Fruit fly (Drosophila melanogaster) whole organism, embryonic: Measurements from ENCODE around the gene Nxf3.

Experiments
- ATbp ChIP-seq: fragments of 200-800 bp; sonication (Bioruptor generic); optimal IDR thresholded peaks from 2 replicates; lab custom pipeline; 2017; ENCODE audit warnings: missing biosample characterization, mild to moderate bottlenecking, missing genetic modification characterization, missing genetic modification reagents
- Asciz ChIP-seq: fragments of 200-800 bp; sonication (Bioruptor generic); optimal IDR thresholded peaks from 2 replicates; lab custom pipeline; 2017; ENCODE audit warnings: missing biosample characterization, mild to moderate bottlenecking, missing genetic modification characterization, missing genetic modification reagents
- CG10147 ChIP-seq: fragments of 200-800 bp; sonication (Bioruptor generic); optimal IDR thresholded peaks from 2 replicates; lab custom pipeline; 2019; ENCODE audit warnings: missing biosample characterization, mild to moderate bottlenecking, missing genetic modification characterization, moderate library complexity
- CG10431 ChIP-seq: fragments of 200-800 bp; sonication (Bioruptor generic); optimal IDR thresholded peaks from 3 replicates; lab custom pipeline; 2018; ENCODE audit warnings: missing biosample characterization, mild to moderate bottlenecking, missing genetic modification characterization
- CG11247 ChIP-seq: fragments of 200-800 bp; sonication (Bioruptor generic); IDR thresholded peaks from 2 replicates; pipeline ENCODE4 v1.3.6; 2022; ENCODE audit warnings: missing biosample characterization, missing genetic modification characterization
- CG11560 ChIP-seq: fragments of 200-800 bp; sonication (Bioruptor generic); IDR thresholded peaks from 3 replicates; pipeline ENCODE4 v1.3.6; 2022; ENCODE audit warnings: missing biosample characterization, missing genetic modification characterization
- CG11696 ChIP-seq: fragments of 200-800 bp; sonication (Bioruptor generic); IDR thresholded peaks from 2 replicates; pipeline ENCODE4 v1.3.6; 2022; ENCODE audit warnings: missing biosample characterization, missing genetic modification characterization
- CG12104 ChIP-seq: fragments of 200-800 bp; sonication (Bioruptor generic); optimal IDR thresholded peaks from 3 replicates; lab custom pipeline; 2016; ENCODE audit warnings: missing biosample characterization, missing genetic modification characterization
- CG15269 ChIP-seq: fragments of 200-800 bp; sonication (Bioruptor generic); optimal IDR thresholded peaks from 2 replicates; lab custom pipeline; 2018; ENCODE audit warnings: missing biosample characterization, mild to moderate bottlenecking, missing genetic modification characterization, moderate library complexity
- CG17186 ChIP-seq: fragments of 200-800 bp; sonication (Bioruptor generic); optimal IDR thresholded peaks from 3 replicates; lab custom pipeline; 2017; ENCODE audit warnings: missing biosample characterization, missing genetic modification reagents, missing genetic modification characterization
- CG17568 ChIP-seq: fragments of 200-800 bp; sonication (Bioruptor generic); optimal IDR thresholded peaks from 2 replicates; lab custom pipeline; 2018; ENCODE audit warnings: missing biosample characterization, mild to moderate bottlenecking, missing genetic modification characterization, moderate library complexity
- CG1792 ChIP-seq: fragments of 200-800 bp; sonication (Bioruptor generic); optimal IDR thresholded peaks from 2 replicates; lab custom pipeline; 2016; ENCODE audit warnings: missing biosample characterization, missing genetic modification characterization
- CG3065 ChIP-seq: fragments of 200-800 bp; sonication (Bioruptor generic); optimal IDR thresholded peaks from 2 replicates; lab custom pipeline; 2016; ENCODE audit warnings: missing biosample characterization, missing genetic modification characterization
- CG34422 ChIP-seq: fragments of 200-800 bp; sonication (Bioruptor generic); IDR thresholded peaks from 3 replicates; pipeline ENCODE4 v1.3.6; 2022; ENCODE audit warnings: missing biosample characterization, missing genetic modification characterization
- CG3726 ChIP-seq: fragments of 200-800 bp; sonication (Bioruptor generic); IDR thresholded peaks from 3 replicates; pipeline ENCODE4, ENCODE4 v1.3.6; 2022; ENCODE audit warnings: missing biosample characterization, missing genetic modification characterization
- CG4617 ChIP-seq: fragments of 200-800 bp; sonication (Bioruptor generic); optimal IDR thresholded peaks from 3 replicates; lab custom pipeline; 2016; ENCODE audit warnings: missing biosample characterization, missing genetic modification characterization, borderline replicate concordance
- CG5953 ChIP-seq: fragments of 200-800 bp; sonication (Bioruptor generic); IDR thresholded peaks from 2 replicates; pipeline ENCODE4 v1.3.6; 2022; ENCODE audit warnings: missing biosample characterization, missing genetic modification characterization
- CG6854 ChIP-seq: fragments of 200-800 bp; sonication (Bioruptor generic); optimal IDR thresholded peaks from 3 replicates; lab custom pipeline; 2017; ENCODE audit warnings: missing biosample characterization, mild to moderate bottlenecking, missing genetic modification characterization
- CG7556 ChIP-seq: fragments of 200-800 bp; sonication (Bioruptor generic); optimal IDR thresholded peaks from 2 replicates; lab custom pipeline; 2017; ENCODE audit warnings: missing biosample characterization, mild to moderate bottlenecking, missing genetic modification characterization
- CG7987 ChIP-seq: fragments of 200-800 bp; sonication (Bioruptor generic); optimal IDR thresholded peaks from 2 replicates; lab custom pipeline; 2018; ENCODE audit warnings: missing biosample characterization, mild to moderate bottlenecking, missing genetic modification characterization, moderate library complexity
- CG9727 ChIP-seq: fragments of 200-800 bp; sonication (Bioruptor generic); optimal IDR thresholded peaks from 3 replicates; lab custom pipeline; 2017; ENCODE audit warnings: missing biosample characterization, mild to moderate bottlenecking, missing genetic modification characterization
- CHES-1-like ChIP-seq: fragments of 200-800 bp; sonication (Bioruptor generic); optimal IDR thresholded peaks from 2 replicates; lab custom pipeline; 2016; ENCODE audit warnings: missing biosample characterization, missing genetic modification characterization
- Deaf1 ChIP-seq: fragments of 200-800 bp; optimal IDR thresholded peaks from 3 replicates; lab custom pipeline; 2019; ENCODE audit warnings: missing biosample characterization, mild to moderate bottlenecking, missing genetic modification characterization, moderate library complexity
- Doc3 ChIP-seq: fragments of 200-800 bp; sonication (Bioruptor generic); IDR thresholded peaks from 3 replicates; pipeline ENCODE4 v1.3.6; 2022; ENCODE audit warnings: missing biosample characterization, missing genetic modification characterization; ENCODE audit not compliant: partially characterized antibody
- HLH54F ChIP-seq: fragments of 200-800 bp; sonication (Bioruptor generic); optimal IDR thresholded peaks from 3 replicates; lab custom pipeline; 2016; ENCODE audit warnings: missing biosample characterization, missing genetic modification characterization
- Hmr ChIP-seq: fragments of 200-800 bp; sonication (Bioruptor generic); optimal IDR thresholded peaks from 3 replicates; lab custom pipeline; 2017; ENCODE audit warnings: mild to moderate bottlenecking, missing biosample characterization, missing genetic modification reagents, missing genetic modification characterization
- Max ChIP-seq: fragments of 200-800 bp; sonication (Bioruptor generic); optimal IDR thresholded peaks from 2 replicates; lab custom pipeline; 2016; ENCODE audit warnings: missing biosample characterization, mild to moderate bottlenecking, missing genetic modification characterization
- Poxn ChIP-seq: fragments of 200-800 bp; sonication (Bioruptor generic); IDR thresholded peaks from 2 replicates; pipeline ENCODE4 v1.3.6; 2022; ENCODE audit warnings: missing biosample characterization, missing genetic modification characterization
- Xbp1 ChIP-seq: fragments of 200-800 bp; sonication (Bioruptor generic); optimal IDR thresholded peaks from 3 replicates; lab custom pipeline; 2016; ENCODE audit warnings: missing biosample characterization, mild to moderate bottlenecking, missing genetic modification characterization
- ara ChIP-seq: fragments of 200-800 bp; sonication (Bioruptor generic); IDR thresholded peaks from 2 replicates; pipeline ENCODE4 v1.3.6; 2022; ENCODE audit warnings: missing biosample characterization, missing genetic modification characterization
- bowl ChIP-seq: fragments of 200-800 bp; sonication (Bioruptor generic); IDR thresholded peaks from 2 replicates; pipeline ENCODE4 v1.3.6; 2022; ENCODE audit warnings: missing biosample characterization, missing genetic modification characterization
- br ChIP-seq: fragments of >200 bp; optimal IDR thresholded peaks from 2 replicates; lab custom pipeline; 2017
- btn ChIP-seq: fragments of 200-800 bp; sonication (Bioruptor generic); optimal IDR thresholded peaks from 2 replicates; lab custom pipeline; 2016; ENCODE audit warnings: missing biosample characterization, missing genetic modification characterization
- cad ChIP-seq: fragments of >200 bp; optimal IDR thresholded peaks from 2 replicates; lab custom pipeline; 2017; ENCODE audit warnings: missing biosample characterization, missing genetic modification characterization
- cg ChIP-seq: fragments of 200-800 bp; sonication (Bioruptor generic); optimal IDR thresholded peaks from 3 replicates; lab custom pipeline; 2019; ENCODE audit warnings: missing biosample characterization, mild to moderate bottlenecking, missing genetic modification characterization, moderate library complexity
- dpn ChIP-seq, 2 experiments: fragments of 200-800 bp; sonication (Bioruptor generic); optimal IDR thresholded peaks; 3 replicates each; lab custom pipeline; 2016; ENCODE audit warnings: missing biosample characterization in 2 of 2, missing genetic modification characterization in 2 of 2
- fd64A ChIP-seq: fragments of 200-800 bp; sonication (Bioruptor generic); optimal IDR thresholded peaks from 3 replicates; lab custom pipeline; 2018; ENCODE audit warnings: missing biosample characterization, mild to moderate bottlenecking, missing genetic modification characterization
- kah ChIP-seq: fragments of 200-800 bp; sonication (Bioruptor generic); optimal IDR thresholded peaks from 2 replicates; lab custom pipeline; 2018; ENCODE audit warnings: missing biosample characterization, mild to moderate bottlenecking, missing genetic modification characterization
- klu ChIP-seq: fragments of 200-800 bp; sonication (Bioruptor generic); IDR thresholded peaks from 2 replicates; pipeline ENCODE4 v1.3.6; 2022; ENCODE audit warnings: missing biosample characterization, missing genetic modification characterization
- lilli ChIP-seq: fragments of 200-800 bp; sonication (Bioruptor generic); optimal IDR thresholded peaks from 3 replicates; lab custom pipeline; 2016; ENCODE audit warnings: missing biosample characterization, missing genetic modification characterization
- lola ChIP-seq, 3 experiments: fragments of >200 bp in 2 of 3; fragments of 200-800 bp in 1 of 3; sonication (Bioruptor generic) in 1 of 3; optimal IDR thresholded peaks; 2 replicates each; lab custom pipeline; 2017 to 2019; ENCODE audit warnings: missing biosample characterization in 3 of 3, missing genetic modification characterization in 3 of 3, mild to moderate bottlenecking in 1 of 3, moderate library complexity in 1 of 3
- sd ChIP-seq: fragments of 200-800 bp; sonication (Bioruptor generic); optimal IDR thresholded peaks from 3 replicates; lab custom pipeline; 2018; ENCODE audit warnings: missing biosample characterization, mild to moderate bottlenecking, missing genetic modification characterization, moderate library complexity
- sim ChIP-seq: fragments of 200-800 bp; sonication (Bioruptor generic); IDR thresholded peaks from 2 replicates; pipeline ENCODE4 v1.3.6; 2022; ENCODE audit warnings: missing biosample characterization, missing genetic modification characterization
- slp2 ChIP-seq: fragments of 200-800 bp; sonication (Bioruptor generic); optimal IDR thresholded peaks from 2 replicates; lab custom pipeline; 2016; ENCODE audit warnings: missing biosample characterization, missing genetic modification characterization
- sna ChIP-seq: fragments of 200-800 bp; sonication (Bioruptor generic); IDR thresholded peaks from 2 replicates; pipeline ENCODE4 v1.3.6; 2022; ENCODE audit warnings: missing biosample characterization, missing genetic modification characterization; ENCODE audit not compliant: partially characterized antibody
- sr ChIP-seq: fragments of 200-800 bp; sonication (Bioruptor generic); IDR thresholded peaks from 3 replicates; pipeline ENCODE4 v1.3.6; 2022; ENCODE audit warnings: missing biosample characterization, missing genetic modification characterization
- ssp ChIP-seq: fragments of 200-800 bp; sonication (Bioruptor generic); IDR thresholded peaks from 2 replicates; pipeline ENCODE4 v1.3.6; 2022; ENCODE audit warnings: missing biosample characterization, missing genetic modification characterization
- stc ChIP-seq: fragments of 200-800 bp; sonication (Bioruptor generic); IDR thresholded peaks from 2 replicates; pipeline ENCODE4 v1.3.6; 2022; ENCODE audit warnings: missing biosample characterization, missing genetic modification characterization
- wdn ChIP-seq: fragments of 200-800 bp; sonication (Bioruptor generic); IDR thresholded peaks from 2 replicates; pipeline ENCODE4 v1.3.6; 2022; ENCODE audit warnings: missing biosample characterization, missing genetic modification characterization
- zf30C ChIP-seq: fragments of 200-800 bp; sonication (Bioruptor generic); optimal IDR thresholded peaks from 3 replicates; lab custom pipeline; 2018; ENCODE audit warnings: missing biosample characterization, mild to moderate bottlenecking, missing genetic modification characterization
- zfh2 ChIP-seq: fragments of 200-800 bp; sonication (Bioruptor generic); optimal IDR thresholded peaks from 2 replicates; lab custom pipeline; 2016; ENCODE audit warnings: missing biosample characterization, missing genetic modification characterization

The Nxf3 gene

dm6 chr3L:14004963-14005458, 40.0 kb downstream of the Nxf3 start (continued):
- peak; percentile 82 for TF ChIP-seq CG10431 (GFP tag; lab: Kevin White, UChicago)
- peak; percentile 95 for TF ChIP-seq ATbp (GFP tag; lab: Kevin White, UChicago)
- TF ChIP-seq bowl: peak; percentile 93
- TF ChIP-seq CG9727: peak; percentile 95
- TF ChIP-seq ara (GFP tag; lab: Robert Waterston, UW): peak; percentile 91
- TF ChIP-seq HLH54F (GFP tag; lab: Kevin White, UChicago): peak; percentile 96
- TF ChIP-seq fd64A (GFP tag; lab: Kevin White, UChicago): peak; percentile 91
- peak; percentile 87 for TF ChIP-seq sd (tag; lab: Kevin White, UChicago)
- no peak for TF ChIP-seq zf30C
- TF ChIP-seq Asciz (GFP tag; lab: Kevin White, UChicago): peak; percentile 93
- peak; percentile 64; the same call in 1 of the 2 replicates for TF ChIP-seq Poxn (GFP tag; lab: Robert Waterston, UW)
- peak; percentile 87 for TF ChIP-seq wdn (GFP tag; lab: Robert Waterston, UW)
- TF ChIP-seq Hmr (GFP tag; lab: Kevin White, UChicago): peak; percentile 95
- TF ChIP-seq CG11247 (GFP tag; lab: Robert Waterston, UW): peak; percentile 91
- peak; percentile 72 for TF ChIP-seq CG17186 (GFP tag; lab: Kevin White, UChicago)
- peak; percentile 82; the same call in 2 of the 3 replicates for TF ChIP-seq CG3726 (GFP tag; lab: Robert Waterston, UW)
- TF ChIP-seq CG34422 (GFP tag; lab: Robert Waterston, UW): peak; percentile 97
- TF ChIP-seq CG3065 (GFP tag; lab: Kevin White, UChicago): peak; percentile 75
- TF ChIP-seq CG15269 (tag; lab: Kevin White, UChicago): peak; percentile 98
- TF ChIP-seq br (lab: Kevin White, UChicago): no peak
- TF ChIP-seq zfh2 (GFP tag; lab: Kevin White, UChicago): peak; percentile 94
- peak; percentile 94 for TF ChIP-seq stc (GFP tag; lab: Robert Waterston, UW)
- no peak for TF ChIP-seq sna (GFP tag; lab: Robert Waterston, UW)
- TF ChIP-seq CG11560 (tag; lab: Robert Waterston, UW): peak; percentile 79
- TF ChIP-seq slp2 (GFP tag; lab: Kevin White, UChicago): peak; percentile 96
- no peak for TF ChIP-seq cad
- peak; percentile 85 for TF ChIP-seq CG11696 (GFP tag; lab: Robert Waterston, UW)
- TF ChIP-seq dpn (GFP tag; optimal IDR thresholded peaks at IDR 0.05; lab: Kevin White, UChicago): peak; percentile 97
- peak; percentile 94 for TF ChIP-seq CG5953 (GFP tag; lab: Robert Waterston, UW)
- TF ChIP-seq klu (GFP tag; lab: Robert Waterston, UW): peak; percentile 46; the same call in 1 of the 2 replicates
- TF ChIP-seq CG6854: peak; percentile 87
- TF ChIP-seq ssp (GFP tag; lab: Robert Waterston, UW): peak; percentile 80
- no peak for TF ChIP-seq Doc3 (GFP tag; lab: Robert Waterston, UW)
- TF ChIP-seq CG10147 (GFP tag; lab: Kevin White, UChicago): peak; percentile 88
- TF ChIP-seq Deaf1 (tag; lab: Kevin White, UChicago): peak; percentile 73
- TF ChIP-seq CG1792 (GFP tag; lab: Kevin White, UChicago): peak; percentile 94
- peak; percentile 88 for TF ChIP-seq CG12104
- peak in 1 of 3 experiments; percentile 77 for TF ChIP-seq lola (GFP tag; optimal IDR thresholded peaks at IDR 0.05; lab: Kevin White, UChicago)
- TF ChIP-seq CHES-1-like: peak; percentile 97
- peak; percentile 97 for TF ChIP-seq Xbp1 (GFP tag; lab: Kevin White, UChicago)
- peak; percentile 87 for TF ChIP-seq CG7987
- no peak for TF ChIP-seq CG17568 (GFP tag; lab: Kevin White, UChicago)
- no peak for TF ChIP-seq CG4617 (GFP tag; lab: Kevin White, UChicago)
- TF ChIP-seq kah (GFP tag; lab: Kevin White, UChicago): peak; percentile 89
- TF ChIP-seq sim (GFP tag; lab: Robert Waterston, UW): peak; percentile 61; the same call in 1 of the 2 replicates
- peak; percentile 92 for TF ChIP-seq cg (GFP tag; lab: Kevin White, UChicago)
- peak; percentile 93 for TF ChIP-seq CG7556
- peak; percentile 92 for TF ChIP-seq Max (GFP tag; lab: Kevin White, UChicago)
- TF ChIP-seq lilli (GFP tag; lab: Kevin White, UChicago): peak; percentile 97
- TF ChIP-seq sr (GFP tag; lab: Robert Waterston, UW): peak; percentile 75; the same call in 2 of the 3 replicates
- peak; percentile 80 for TF ChIP-seq btn
